Fruit fly (Drosophila melanogaster): Measurements from ENCODE around the gene CG34277.
A peak's percentile ranks its signal among the peaks of the same experiment; 100 is the strongest.

Gene CG34277

dm6 chr3R:5374720-5375119 lies 5.4 kb downstream of the CG34277 start, which contains the start of the genes hd and CG14667 (continued):
- TF ChIP-seq run (tag; optimal IDR thresholded peaks at IDR 0.05) (no peak), CG12155 (GFP tag; optimal IDR thresholded peaks at IDR 0.05) (peak; percentile 17), CG11093 (GFP tag; IDR thresholded peaks at IDR 0.05) (no peak), tll (GFP tag; optimal IDR thresholded peaks at IDR 0.05) (no peak), Sox100B (GFP tag; optimal IDR thresholded peaks at IDR 0.05) (no peak), CG17385 (GFP tag; optimal IDR thresholded peaks at IDR 0.05) (no peak), tna (GFP tag; IDR thresholded peaks at IDR 0.05; ENCODE audit: partially characterized antibody) (peak; percentile 23; the same call in 1 of the 2 replicates), Doc2 (GFP tag; IDR thresholded peaks at IDR 0.05) (no peak), Awh (GFP tag; IDR thresholded peaks at IDR 0.05) (0 out of 2 replicates have a peak, but pooled peaks have one; percentile 7), dati (GFP tag; IDR thresholded peaks at IDR 0.05) (no peak), cwo (GFP tag; optimal IDR thresholded peaks at IDR 0.05) (no peak), Opbp (GFP tag; IDR thresholded peaks at IDR 0.05; ENCODE audit: partially characterized antibody) (0 out of 3 replicates have a peak, but pooled peaks have one; percentile 4), CG16813 (GFP tag; IDR thresholded peaks at IDR 0.05; ENCODE audit: partially characterized antibody) (peak; percentile 64), Xrp1 (GFP tag; IDR thresholded peaks at IDR 0.05) (no peak), CG6791 (GFP tag; IDR thresholded peaks at IDR 0.05; ENCODE audit: partially characterized antibody) (0 out of 3 replicates have a peak, but pooled peaks have one; percentile 45), crol (GFP tag; IDR thresholded peaks at IDR 0.05) (no peak), Pdp1 (GFP tag; optimal IDR thresholded peaks at IDR 0.05) (no peak), CG4617 (GFP tag; optimal IDR thresholded peaks at IDR 0.05; ENCODE audit: borderline replicate concordance) (peak; percentile 13), esg (GFP tag; conservative IDR thresholded peaks at IDR 0.05) (no peak), CG34422 (GFP tag; IDR thresholded peaks at IDR 0.05) (no peak), chinmo (GFP tag; IDR thresholded peaks at IDR 0.05; ENCODE audit: partially characterized antibody) (0 out of 4 replicates have a peak, but pooled peaks have one; percentile 45), trem (tag; optimal IDR thresholded peaks at IDR 0.05) (peak; percentile 64), gfzf (GFP tag; optimal IDR thresholded peaks at IDR 0.05) (peak; percentile 68), lilli (GFP tag; optimal IDR thresholded peaks at IDR 0.05) (peak; percentile 5), p53 (GFP tag; optimal IDR thresholded peaks at IDR 0.05) (no peak), CG3281 (GFP tag; optimal IDR thresholded peaks at IDR 0.05) (no peak), sna (GFP tag; IDR thresholded peaks at IDR 0.05; ENCODE audit: partially characterized antibody) (peak; percentile 66; the same call in 1 of the 2 replicates), NC2β (GFP tag; optimal IDR thresholded peaks at IDR 0.05) (no peak), zfh2 (GFP tag; optimal IDR thresholded peaks at IDR 0.05) (no peak), CG7963 (GFP tag; IDR thresholded peaks at IDR 0.05; ENCODE audit: partially characterized antibody) (peak; percentile 49; the same call in 2 of the 3 replicates), chn (GFP tag; optimal IDR thresholded peaks at IDR 0.05) (no peak), CG2129 (GFP tag; IDR thresholded peaks at IDR 0.05; ENCODE audit: partially characterized antibody) (peak; percentile 24; the same call in 1 of the 2 replicates), salm (tag; optimal IDR thresholded peaks at IDR 0.05) (no peak), hb (GFP tag; IDR thresholded peaks at IDR 0.05; ENCODE audit: partially characterized antibody) (no peak), bbx (GFP tag; IDR thresholded peaks at IDR 0.05; ENCODE audit: partially characterized antibody) (peak; percentile 26; the same call in 1 of the 2 replicates), ara (GFP tag; IDR thresholded peaks at IDR 0.05) (no peak), CG15601 (tag; optimal IDR thresholded peaks at IDR 0.05) (peak; percentile 31), HmgD (GFP tag; optimal IDR thresholded peaks at IDR 0.05) (no peak), CG11560 (tag; IDR thresholded peaks at IDR 0.05) (peak; percentile 55; the same call in 1 of the 3 replicates), Atf6 (GFP tag; IDR thresholded peaks at IDR 0.05) (no peak), CG13287 (GFP tag; IDR thresholded peaks at IDR 0.05; ENCODE audit: partially characterized antibody) (peak; percentile 67), GATAe (GFP tag; conservative IDR thresholded peaks at IDR 0.05) (no peak), amos (GFP tag; IDR thresholded peaks at IDR 0.05; ENCODE audit: partially characterized antibody) (peak; percentile 57), CG30403 (GFP tag; optimal IDR thresholded peaks at IDR 0.05) (peak; percentile 6), hkb (optimal IDR thresholded peaks at IDR 0.05) (no peak), hkb (GFP tag; IDR thresholded peaks at IDR 0.05) (no peak; the same call in 1 of the 2 replicates), Spps (tag; optimal IDR thresholded peaks at IDR 0.05) (no peak), E2f2 (GFP tag; IDR thresholded peaks at IDR 0.05) (peak; percentile 70), nmo (GFP tag; optimal IDR thresholded peaks at IDR 0.05) (peak; percentile 40)
